Worm (Caenorhabditis elegans) whole organism, L3 larva: Measurements from ENCODE around the gene T12B5.15.

Experiments
- ZK546.5 ChIP-seq: sonication (generic microtip); optimal IDR thresholded peaks from 2 replicates; lab custom pipeline; 2017; ENCODE audit warnings: missing biosample characterization, missing genetic modification characterization
- aly-2 ChIP-seq: fragments of 150-350 bp; optimal IDR thresholded peaks from 2 replicates; lab custom pipeline; 2014; ENCODE audit warnings: missing biosample characterization, missing genetic modification characterization
- ama-1 ChIP-seq: fragments of 150-350 bp; optimal IDR thresholded peaks from 2 replicates; lab custom pipeline; 2018
- egl-27 ChIP-seq: sonication (generic microtip); optimal IDR thresholded peaks from 4 replicates; lab custom pipeline; 2017; ENCODE audit warnings: missing biosample characterization, missing genetic modification reagents, missing genetic modification characterization
- egl-5 ChIP-seq: fragments of 150-350 bp; optimal IDR thresholded peaks from 2 replicates; lab custom pipeline; 2017; ENCODE audit warnings: missing biosample characterization, missing genetic modification reagents, missing genetic modification characterization, inconsistent platforms
- elt-1 ChIP-seq: fragments of 150-350 bp; optimal IDR thresholded peaks from 2 replicates; lab custom pipeline; 2014; ENCODE audit warnings: missing biosample characterization, missing genetic modification characterization
- elt-2 ChIP-seq: sonication (generic microtip); optimal IDR thresholded peaks from 2 replicates; lab custom pipeline; 2016; ENCODE audit warnings: missing genetic modification reagents, mild to moderate bottlenecking, missing genetic modification characterization, missing compliant biosample characterization
- eor-1 ChIP-seq, 2 experiments: fragments of 150-350 bp; optimal IDR thresholded peaks; 2 replicates each; lab custom pipeline; 2014 to 2018; ENCODE audit warnings: missing biosample characterization in 2 of 2, missing genetic modification characterization in 2 of 2
- fkh-10 ChIP-seq: sonication (generic microtip); optimal IDR thresholded peaks from 2 replicates; lab custom pipeline; 2017; ENCODE audit warnings: missing biosample characterization, missing genetic modification reagents, missing genetic modification characterization
- hmg-11 ChIP-seq: sonication (generic microtip); optimal IDR thresholded peaks from 2 replicates; lab custom pipeline; 2016; ENCODE audit warnings: missing genetic modification characterization, missing compliant biosample characterization
- jun-1 ChIP-seq: fragments of 150-350 bp; optimal IDR thresholded peaks from 2 replicates; lab custom pipeline; 2014; ENCODE audit warnings: missing biosample characterization, missing genetic modification reagents, missing genetic modification characterization
- lin-15B ChIP-seq: fragments of 150-350 bp; optimal IDR thresholded peaks from 2 replicates; lab custom pipeline; 2014; ENCODE audit warnings: missing biosample characterization, missing genetic modification characterization
- mdl-1 ChIP-seq: fragments of 150-350 bp; optimal IDR thresholded peaks from 2 replicates; lab custom pipeline; 2014; ENCODE audit warnings: missing biosample characterization, missing genetic modification characterization
- nfya-1 ChIP-seq: sonication (generic microtip); optimal IDR thresholded peaks from 2 replicates; lab custom pipeline; 2017; ENCODE audit warnings: missing genetic modification characterization, mild to moderate bottlenecking, missing compliant biosample characterization, antibody characterized with exemption, moderate library complexity; ENCODE audit not compliant: insufficient read depth
- nhr-11 ChIP-seq: fragments of 150-350 bp; optimal IDR thresholded peaks from 2 replicates; lab custom pipeline; 2014; ENCODE audit warnings: missing biosample characterization, missing genetic modification characterization
- nhr-23 ChIP-seq: fragments of 150-350 bp; optimal IDR thresholded peaks from 2 replicates; lab custom pipeline; 2014; ENCODE audit warnings: missing biosample characterization, missing genetic modification reagents, missing genetic modification characterization
- nhr-25 ChIP-seq: sonication (generic microtip); optimal IDR thresholded peaks from 2 replicates; lab custom pipeline; 2017; ENCODE audit warnings: missing biosample characterization, missing genetic modification characterization
- nhr-43 ChIP-seq: sonication (generic microtip); optimal IDR thresholded peaks from 2 replicates; lab custom pipeline; 2016; ENCODE audit warnings: mild to moderate bottlenecking, missing genetic modification characterization, missing compliant biosample characterization; ENCODE audit not compliant: poor library complexity, severe bottlenecking
- nhr-67 ChIP-seq: fragments of 150-350 bp; optimal IDR thresholded peaks from 2 replicates; lab custom pipeline; 2014; ENCODE audit warnings: missing biosample characterization, missing genetic modification characterization
- nhr-77 ChIP-seq: fragments of 150-350 bp; optimal IDR thresholded peaks from 2 replicates; lab custom pipeline; 2014; ENCODE audit warnings: missing biosample characterization, missing genetic modification characterization
- pha-4 ChIP-seq: fragments of 150-350 bp; optimal IDR thresholded peaks from 2 replicates; lab custom pipeline; 2014; ENCODE audit warnings: missing biosample characterization, missing genetic modification reagents, missing genetic modification characterization
- pqm-1 ChIP-seq: fragments of 150-350 bp; optimal IDR thresholded peaks from 2 replicates; lab custom pipeline; 2017; ENCODE audit warnings: missing biosample characterization, missing genetic modification characterization, inconsistent platforms
- sea-2 ChIP-seq: fragments of 150-350 bp; sonication (generic microtip); optimal IDR thresholded peaks from 4 replicates; lab custom pipeline; 2014; ENCODE audit warnings: missing biosample characterization, missing genetic modification reagents, missing genetic modification characterization
- skn-1 ChIP-seq: fragments of 150-350 bp; optimal IDR thresholded peaks from 2 replicates; lab custom pipeline; 2014; ENCODE audit warnings: missing biosample characterization, missing genetic modification characterization
- snpc-4 ChIP-seq: fragments of 150-350 bp; optimal IDR thresholded peaks from 2 replicates; lab custom pipeline; 2014; ENCODE audit warnings: missing biosample characterization, missing genetic modification characterization
- tbx-2 ChIP-seq: sonication (generic microtip); optimal IDR thresholded peaks from 2 replicates; lab custom pipeline; 2016; ENCODE audit warnings: mild to moderate bottlenecking, missing genetic modification characterization, missing compliant biosample characterization
- ztf-4 ChIP-seq: fragments of 150-350 bp; optimal IDR thresholded peaks from 2 replicates; lab custom pipeline; 2014; ENCODE audit warnings: missing biosample characterization, missing genetic modification characterization

T12B5.15 gene

DNA sequence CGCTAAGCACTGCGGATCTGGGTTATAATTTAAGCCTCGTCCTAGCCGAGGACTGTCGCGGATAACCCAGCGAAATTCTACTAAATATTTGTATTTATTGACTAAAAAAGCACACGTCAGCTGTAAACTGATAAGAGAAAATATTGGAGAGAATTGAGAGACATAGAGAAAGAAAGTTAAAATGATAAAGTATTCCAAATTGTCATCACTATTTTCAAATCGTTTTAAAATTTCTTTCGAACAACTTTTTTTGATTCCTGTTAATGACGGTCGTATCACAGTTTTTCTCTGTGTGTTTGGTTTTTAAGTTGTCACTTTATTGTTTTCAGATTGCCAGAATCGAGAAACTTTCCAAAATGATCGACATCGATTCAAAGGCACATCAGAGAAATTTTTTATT lies 7.5 kb upstream of the T12B5.15 start, which contains the start of gene fbxa-51:
fbxa-51 (plus strand) TSS at position 322 of the 400 bp plus-strand sequence.
- TF ChIP-seq elt-2 (tag; lab: Kevin White, UChicago) (peak; percentile 58), ama-1 (lab: Kevin White, UChicago) (no peak), mdl-1 (tag; lab: Kevin White, UChicago) (no peak)

DNA sequence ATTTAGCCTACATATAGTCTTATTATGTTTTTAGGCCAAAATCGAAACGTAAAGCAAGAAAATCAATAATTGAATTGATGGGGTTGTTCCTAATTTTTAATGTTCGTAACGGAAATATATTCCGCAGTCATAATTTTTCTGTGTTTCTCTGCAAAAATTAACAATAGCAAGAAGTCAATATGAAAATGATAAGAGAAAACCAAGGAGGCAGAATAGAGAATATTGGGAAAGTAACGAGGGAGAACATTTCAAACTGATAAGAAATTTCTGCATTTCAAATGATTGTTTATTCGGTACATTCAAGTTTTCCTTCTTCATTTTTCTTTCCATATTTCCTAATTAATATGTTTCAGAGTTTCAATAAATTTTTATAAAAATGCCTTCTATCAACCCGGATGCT lies 1.5 kb upstream of the T12B5.15 start, which contains the start of gene fbxa-54:
fbxa-54 (plus strand) TSS at position 354 of the 400 bp plus-strand sequence.
- TF ChIP-seq snpc-4 (tag; lab: Kevin White, UChicago), result no peak
- no peak for TF ChIP-seq eor-1 (tag; optimal IDR thresholded peaks at IDR 0.05; lab: Kevin White, UChicago)
- TF ChIP-seq elt-2 (tag; lab: Kevin White, UChicago), result peak; percentile 70
- TF ChIP-seq nhr-67 (tag; lab: Kevin White, UChicago), result no peak
- no peak for TF ChIP-seq elt-1 (tag; lab: Kevin White, UChicago)
- no peak for TF ChIP-seq nhr-25 (tag; lab: Kevin White, UChicago)
- no peak for TF ChIP-seq ztf-4
- TF ChIP-seq pha-4, result peak; percentile 66
- no peak for TF ChIP-seq hmg-11 (tag; lab: Kevin White, UChicago)
- TF ChIP-seq, all 47 proteins: peak for 2

DNA sequence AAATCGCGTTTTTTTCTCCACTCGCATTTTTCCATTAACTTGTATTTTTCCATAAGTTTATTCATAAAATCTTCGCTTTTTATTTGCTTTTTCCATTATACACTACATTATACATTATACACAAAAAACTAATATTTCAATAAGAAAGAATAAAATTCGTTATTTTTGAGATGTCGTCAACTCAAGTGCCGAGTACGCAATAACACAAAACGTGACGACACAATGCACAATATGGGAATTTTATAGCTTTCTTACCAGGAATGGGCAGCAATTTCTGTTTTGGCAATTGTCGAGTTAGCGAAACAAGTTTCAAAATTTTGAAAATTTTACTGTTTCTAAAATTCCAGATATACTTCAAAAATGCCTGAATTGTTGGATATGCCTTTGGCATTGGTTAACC lies 2.3 kb downstream of the T12B5.15 start, which contains the start of gene fbxa-10:
fbxa-10 (plus strand) TSS at position 207 of the 400 bp plus-strand sequence.
- peak; percentile 59 for TF ChIP-seq hmg-11 (tag; lab: Kevin White, UChicago)
- TF ChIP-seq nhr-43 (tag; lab: Kevin White, UChicago), result no peak
- TF ChIP-seq egl-5 (tag; lab: Kevin White, UChicago), result peak; percentile 2
- TF ChIP-seq pha-4, result peak; percentile 30
- TF ChIP-seq tbx-2 (tag; lab: Kevin White, UChicago), result no peak
- TF ChIP-seq, all 47 proteins: peak for 3

DNA sequence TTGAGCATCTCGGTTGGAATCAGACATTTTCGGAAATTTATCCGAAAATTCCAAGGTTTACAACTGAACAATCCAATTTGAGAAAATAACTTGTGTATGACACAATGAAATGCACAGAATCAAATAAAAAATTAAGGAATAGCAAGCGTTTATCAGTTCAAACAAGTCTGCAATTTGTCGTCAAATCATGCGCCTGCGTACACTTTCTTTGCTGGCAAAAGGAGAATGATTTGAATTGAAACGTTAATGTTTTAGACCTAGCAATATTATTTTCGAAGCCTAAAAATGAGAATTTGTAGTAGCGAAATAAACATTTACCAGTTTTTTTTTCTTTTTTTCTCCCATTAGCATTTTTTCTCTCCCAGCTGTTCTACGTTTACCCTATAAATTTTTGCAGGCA lies 4.0 kb downstream of the T12B5.15 start, which contains the start of the genes fbxa-67 and fbxa-11:
fbxa-67 (minus strand) TSS at position 199 of the 400 bp plus-strand sequence.
fbxa-11 (plus strand) TSS at position 398 of the 400 bp plus-strand sequence.
- peak; percentile 14 for TF ChIP-seq nfya-1
- no peak for TF ChIP-seq nhr-23 (tag; lab: Kevin White, UChicago)
- no peak for TF ChIP-seq tbx-2 (tag; lab: Kevin White, UChicago)
- no peak for TF ChIP-seq skn-1 (tag; lab: Kevin White, UChicago)
- TF ChIP-seq jun-1 (tag; lab: Kevin White, UChicago), result peak; percentile 0
- peak; percentile 19 for TF ChIP-seq elt-2 (tag; lab: Kevin White, UChicago)
- no peak for TF ChIP-seq ZK546.5 (tag; lab: Kevin White, UChicago)
- no peak for TF ChIP-seq sea-2 (GFP tag; lab: Kevin White, UChicago)
- TF ChIP-seq pha-4, result peak; percentile 50
- TF ChIP-seq lin-15B, result peak; percentile 0
- TF ChIP-seq egl-27 (tag; lab: Kevin White, UChicago), result no peak
- no peak for TF ChIP-seq nhr-43 (tag; lab: Kevin White, UChicago)
- TF ChIP-seq, all 47 proteins: peak for 5

DNA sequence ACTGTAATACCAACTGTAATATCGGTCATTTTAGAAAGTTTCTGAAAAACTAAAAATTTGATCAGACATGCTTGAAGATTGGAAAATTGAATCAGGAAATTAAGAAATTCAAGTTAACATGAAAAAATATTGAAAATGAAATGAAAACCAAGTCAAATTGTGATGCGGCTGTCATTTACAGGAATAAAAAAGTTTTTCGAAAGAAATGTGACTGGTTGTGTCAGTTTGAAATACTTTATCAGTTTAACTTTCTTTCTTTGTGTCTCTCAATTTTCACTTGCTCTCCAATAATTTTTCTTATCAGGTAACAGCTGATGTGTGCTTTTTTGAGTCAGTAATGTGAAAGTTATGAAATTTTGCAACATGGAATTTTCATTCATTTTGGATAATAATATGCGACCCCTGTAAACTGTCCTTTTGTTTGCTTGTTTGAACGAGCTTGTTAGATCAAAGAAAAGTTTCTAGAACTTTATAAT lies 8.2 kb downstream of the T12B5.15 start, which contains the start of gene fbxa-60:
fbxa-60 (minus strand) TSS at position 51 of the 476 bp plus-strand sequence.
- TF ChIP-seq pha-4 (peak; percentile 19), pqm-1 (tag; lab: Kevin White, UChicago) (peak; percentile 15), nhr-11 (tag; lab: Kevin White, UChicago) (no peak), elt-2 (tag; lab: Kevin White, UChicago) (peak; percentile 79)
- TF ChIP-seq, all 47 proteins: peak for 3

DNA sequence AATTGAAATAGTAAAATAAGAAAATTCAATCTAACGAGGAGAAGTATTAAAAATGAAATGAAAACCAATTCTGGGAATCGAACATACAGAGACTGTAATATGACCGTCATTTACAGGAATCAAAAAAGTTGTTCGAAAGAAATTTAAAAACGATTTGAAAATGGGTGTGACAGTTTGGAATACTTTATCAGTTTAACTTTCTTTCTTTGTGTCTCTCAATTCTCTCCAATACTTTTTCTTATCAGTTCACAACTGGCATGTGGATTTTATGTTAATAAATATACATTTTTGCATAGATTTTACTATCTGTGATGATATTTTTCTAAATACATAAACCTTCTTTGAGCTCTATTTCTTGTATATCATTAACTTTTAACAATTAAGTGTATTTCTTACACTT lies 10.1 kb downstream of the T12B5.15 start:
- peak; percentile 71 for TF ChIP-seq elt-2 (tag; lab: Kevin White, UChicago)
- TF ChIP-seq, all 47 proteins: peak for 1; not testable (repeated sequence) for 46

DNA sequence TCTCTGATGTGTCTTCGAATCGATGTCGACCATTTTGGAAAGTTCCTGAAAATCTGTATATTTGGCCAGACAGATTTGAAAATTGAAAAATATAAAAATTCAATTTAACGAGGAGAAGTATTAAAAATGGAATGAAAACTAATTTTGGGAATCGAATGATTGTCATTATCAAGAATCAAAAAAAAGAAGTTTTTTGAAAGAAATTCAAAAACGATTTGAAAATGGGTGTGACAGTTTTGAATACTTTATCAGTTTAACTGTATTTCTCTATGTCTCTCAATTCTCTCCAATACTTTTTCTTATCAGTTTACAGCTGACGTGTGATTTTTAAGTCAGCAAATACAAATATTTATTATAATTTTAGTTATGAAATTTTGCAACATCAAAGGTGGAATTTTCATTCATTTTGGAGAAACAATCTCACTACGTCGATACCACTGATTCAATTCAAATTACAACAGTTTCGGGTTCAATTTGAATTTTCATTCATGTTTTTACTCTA lies 11.0 kb downstream of the T12B5.15 start, which contains the start of gene fbxa-59:
fbxa-59 (minus strand) TSS at position 51 of the 502 bp plus-strand sequence.
- TF ChIP-seq fkh-10 (no peak), pha-4 (peak; percentile 72), hmg-11 (tag; lab: Kevin White, UChicago) (no peak), aly-2 (no peak), pqm-1 (tag; lab: Kevin White, UChicago) (peak; percentile 44), nhr-77 (no peak), nhr-23 (tag; lab: Kevin White, UChicago) (no peak), elt-2 (tag; lab: Kevin White, UChicago) (peak; percentile 86)
